Worm (Caenorhabditis elegans) whole organism, L2 larva: ENCODE data around the gene tmed-10.

Experiments used
- C34F6.9 ChIP-seq: fragments of 150-350 bp; optimal IDR thresholded peaks from 2 replicates; lab custom pipeline; 2014; ENCODE audit warnings: missing biosample characterization, missing genetic modification characterization
- F13H6.1 ChIP-seq: sonication (generic microtip); optimal IDR thresholded peaks from 2 replicates; lab custom pipeline; 2016; ENCODE audit warnings: missing genetic modification characterization, missing compliant biosample characterization
- R02D3.7 ChIP-seq: fragments of 150-350 bp; optimal IDR thresholded peaks from 2 replicates; lab custom pipeline; 2014; ENCODE audit warnings: missing biosample characterization, missing genetic modification characterization
- ZK546.5 ChIP-seq: sonication (generic microtip); optimal IDR thresholded peaks from 2 replicates; lab custom pipeline; 2017; ENCODE audit warnings: missing biosample characterization, missing genetic modification characterization
- alr-1 ChIP-seq: fragments of 150-350 bp; optimal IDR thresholded peaks from 2 replicates; lab custom pipeline; 2014; ENCODE audit warnings: missing biosample characterization, missing genetic modification characterization
- blmp-1 ChIP-seq: sonication (generic microtip); optimal IDR thresholded peaks from 2 replicates; lab custom pipeline; 2017; ENCODE audit warnings: missing genetic modification characterization, mild to moderate bottlenecking, missing compliant biosample characterization, antibody characterized with exemption, moderate library complexity; ENCODE audit not compliant: insufficient read depth
- ceh-16 ChIP-seq: fragments of 150-350 bp; optimal IDR thresholded peaks from 2 replicates; lab custom pipeline; 2014; ENCODE audit warnings: missing biosample characterization, missing genetic modification characterization
- ceh-82 ChIP-seq: fragments of 150-350 bp; optimal IDR thresholded peaks from 2 replicates; lab custom pipeline; 2014; ENCODE audit warnings: missing biosample characterization, missing genetic modification characterization
- crh-2 ChIP-seq: sonication (generic microtip); optimal IDR thresholded peaks from 2 replicates; lab custom pipeline; 2017; ENCODE audit warnings: missing biosample characterization, missing genetic modification characterization
- dmd-4 ChIP-seq: sonication (generic microtip); optimal IDR thresholded peaks from 2 replicates; lab custom pipeline; 2017; ENCODE audit warnings: missing biosample characterization, missing genetic modification characterization
- elt-1 ChIP-seq: fragments of 150-350 bp; optimal IDR thresholded peaks from 2 replicates; lab custom pipeline; 2014; ENCODE audit warnings: missing biosample characterization, missing genetic modification characterization
- gmeb-1 ChIP-seq: fragments of 150-350 bp; optimal IDR thresholded peaks from 2 replicates; lab custom pipeline; 2014; ENCODE audit warnings: missing biosample characterization, missing genetic modification characterization
- lin-39 ChIP-seq: fragments of 150-350 bp; optimal IDR thresholded peaks from 2 replicates; lab custom pipeline; 2014; ENCODE audit warnings: missing biosample characterization, missing genetic modification reagents, missing genetic modification characterization
- lsy-2 ChIP-seq, 2 experiments: fragments of 150-350 bp in 1 of 2; sonication (generic microtip) in 1 of 2; optimal IDR thresholded peaks; 2 replicates each; lab custom pipeline; 2014 to 2017; ENCODE audit warnings: missing biosample characterization in 2 of 2, missing genetic modification characterization in 2 of 2
- mbf-1 ChIP-seq: sonication (generic microtip); optimal IDR thresholded peaks from 2 replicates; lab custom pipeline; 2017; ENCODE audit warnings: missing biosample characterization, missing genetic modification characterization
- mdl-1 ChIP-seq, 2 experiments: fragments of 150-350 bp in 1 of 2; sonication (generic microtip) in 1 of 2; optimal IDR thresholded peaks; 2 replicates each; lab custom pipeline; 2017; ENCODE audit warnings: missing biosample characterization in 2 of 2, missing genetic modification characterization in 2 of 2
- nhr-12 ChIP-seq: fragments of 150-350 bp; optimal IDR thresholded peaks from 2 replicates; lab custom pipeline; 2014; ENCODE audit warnings: missing biosample characterization, missing genetic modification characterization
- nhr-21 ChIP-seq: fragments of 150-350 bp; optimal IDR thresholded peaks from 2 replicates; lab custom pipeline; 2014; ENCODE audit warnings: missing biosample characterization, missing genetic modification characterization
- nhr-23 ChIP-seq: fragments of 150-350 bp; optimal IDR thresholded peaks from 2 replicates; lab custom pipeline; 2014; ENCODE audit warnings: missing biosample characterization, missing genetic modification reagents, missing genetic modification characterization
- nhr-237 ChIP-seq: fragments of 150-350 bp; optimal IDR thresholded peaks from 2 replicates; lab custom pipeline; 2014; ENCODE audit warnings: missing biosample characterization, missing genetic modification characterization
- nhr-25 ChIP-seq: fragments of 150-350 bp; sonication (generic microtip); optimal IDR thresholded peaks from 3 replicates; lab custom pipeline; 2014; ENCODE audit warnings: missing biosample characterization, missing genetic modification characterization
- nhr-77 ChIP-seq: fragments of 150-350 bp; optimal IDR thresholded peaks from 2 replicates; lab custom pipeline; 2014; ENCODE audit warnings: missing biosample characterization, missing genetic modification characterization
- peb-1 ChIP-seq: fragments of 150-350 bp; optimal IDR thresholded peaks from 2 replicates; lab custom pipeline; 2014; ENCODE audit warnings: missing biosample characterization, missing genetic modification characterization
- sem-4 ChIP-seq: fragments of 150-350 bp; optimal IDR thresholded peaks from 2 replicates; lab custom pipeline; 2014; ENCODE audit warnings: missing biosample characterization, missing genetic modification reagents, missing genetic modification characterization
- skn-1 ChIP-seq: sonication (generic microtip); optimal IDR thresholded peaks from 2 replicates; lab custom pipeline; 2017; ENCODE audit warnings: missing biosample characterization, missing genetic modification characterization
- sma-3 ChIP-seq: sonication (generic microtip); optimal IDR thresholded peaks from 2 replicates; lab custom pipeline; 2016; ENCODE audit warnings: missing genetic modification reagents, missing genetic modification characterization, missing compliant biosample characterization
- snpc-4 ChIP-seq: fragments of 150-350 bp; optimal IDR thresholded peaks from 2 replicates; lab custom pipeline; 2014; ENCODE audit warnings: missing biosample characterization, missing genetic modification characterization
- unc-39 ChIP-seq: fragments of 150-350 bp; optimal IDR thresholded peaks from 2 replicates; lab custom pipeline; 2014; ENCODE audit warnings: missing biosample characterization, missing genetic modification characterization
- zag-1 ChIP-seq: fragments of 150-350 bp; optimal IDR thresholded peaks from 2 replicates; lab custom pipeline; 2014; ENCODE audit warnings: missing biosample characterization, missing genetic modification characterization
- ztf-1 ChIP-seq: fragments of 200-800 bp; sonication (Bioruptor generic); conservative IDR thresholded peaks from 2 replicates; pipeline ENCODE4 v1.3.6; 2022; ENCODE audit warnings: missing genetic modification characterization, missing compliant biosample characterization
- ztf-11 ChIP-seq: sonication (generic microtip); optimal IDR thresholded peaks from 2 replicates; lab custom pipeline; 2017; ENCODE audit warnings: missing biosample characterization, missing genetic modification characterization
- ztf-4 ChIP-seq: fragments of 150-350 bp; optimal IDR thresholded peaks from 2 replicates; lab custom pipeline; 2014; ENCODE audit warnings: missing biosample characterization, missing genetic modification characterization

Gene tmed-10

ce11 chrV:11341913-11342312, 15.1 kb upstream of the tmed-10 start, which contains the start of gene T02E9.5:
T02E9.5 (plus strand) TSS chrV:11342233.
- TF ChIP-seq mdl-1 (tag; optimal IDR thresholded peaks at IDR 0.05; lab: Kevin White, UChicago) (no peak), elt-1 (tag; lab: Kevin White, UChicago) (no peak), crh-2 (tag; lab: Kevin White, UChicago) (no peak), ztf-4 (tag; lab: Kevin White, UChicago) (no peak), snpc-4 (tag; lab: Kevin White, UChicago) (no peak), ztf-11 (tag; lab: Kevin White, UChicago) (no peak), nhr-237 (tag; lab: Kevin White, UChicago) (no peak), zag-1 (tag; lab: Kevin White, UChicago) (no peak), sem-4 (tag; lab: Kevin White, UChicago) (no peak), blmp-1 (tag; lab: Kevin White, UChicago) (no peak), sma-3 (GFP tag; lab: Kevin White, UChicago) (no peak), peb-1 (tag; lab: Kevin White, UChicago) (no peak)
- TF ChIP-seq, all 48 proteins: peak for 0

ce11 chrV:11341130-11341675, 14.4 kb upstream of the tmed-10 start:
- TF ChIP-seq F13H6.1 (tag; lab: Kevin White, UChicago) (peak; percentile 28), C34F6.9 (tag; lab: Kevin White, UChicago) (peak; percentile 1), zag-1 (tag; lab: Kevin White, UChicago) (peak; percentile 26), ztf-1 (GFP tag; lab: Robert Waterston, UW) (no peak)

DNA sequence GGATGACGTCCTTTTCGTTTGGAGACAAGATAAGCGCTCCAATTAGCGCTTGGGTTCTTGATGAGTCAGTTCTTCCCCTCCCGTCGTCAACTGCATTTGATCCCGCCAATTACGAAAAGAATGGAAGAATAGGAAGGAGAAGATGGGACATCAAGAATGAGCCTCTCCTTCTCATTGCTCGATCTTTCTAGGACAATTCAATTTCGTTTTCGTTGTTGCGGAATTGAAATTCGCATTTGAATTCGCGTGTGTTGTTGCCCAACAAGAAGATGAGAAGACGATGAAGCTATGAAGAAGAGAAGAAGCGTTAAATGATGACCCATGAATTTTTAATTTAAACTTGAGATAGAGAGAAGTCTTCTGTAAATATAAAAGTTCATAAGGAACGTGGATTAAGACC, 10.1 kb upstream of the tmed-10 start:
- TF ChIP-seq gmeb-1 (tag; lab: Kevin White, UChicago) (no peak), elt-1 (tag; lab: Kevin White, UChicago) (no peak), lin-39 (tag; lab: Kevin White, UChicago) (no peak), nhr-21 (tag; lab: Kevin White, UChicago) (no peak), crh-2 (tag; lab: Kevin White, UChicago) (no peak), lsy-2 (tag; optimal IDR thresholded peaks at IDR 0.05; lab: Kevin White, UChicago) (no peak), nhr-23 (tag; lab: Kevin White, UChicago) (no peak), alr-1 (tag; lab: Kevin White, UChicago) (no peak), ZK546.5 (tag; lab: Kevin White, UChicago) (no peak), blmp-1 (tag; lab: Kevin White, UChicago) (no peak), R02D3.7 (no peak), nhr-25 (tag; lab: Kevin White, UChicago) (no peak)

DNA sequence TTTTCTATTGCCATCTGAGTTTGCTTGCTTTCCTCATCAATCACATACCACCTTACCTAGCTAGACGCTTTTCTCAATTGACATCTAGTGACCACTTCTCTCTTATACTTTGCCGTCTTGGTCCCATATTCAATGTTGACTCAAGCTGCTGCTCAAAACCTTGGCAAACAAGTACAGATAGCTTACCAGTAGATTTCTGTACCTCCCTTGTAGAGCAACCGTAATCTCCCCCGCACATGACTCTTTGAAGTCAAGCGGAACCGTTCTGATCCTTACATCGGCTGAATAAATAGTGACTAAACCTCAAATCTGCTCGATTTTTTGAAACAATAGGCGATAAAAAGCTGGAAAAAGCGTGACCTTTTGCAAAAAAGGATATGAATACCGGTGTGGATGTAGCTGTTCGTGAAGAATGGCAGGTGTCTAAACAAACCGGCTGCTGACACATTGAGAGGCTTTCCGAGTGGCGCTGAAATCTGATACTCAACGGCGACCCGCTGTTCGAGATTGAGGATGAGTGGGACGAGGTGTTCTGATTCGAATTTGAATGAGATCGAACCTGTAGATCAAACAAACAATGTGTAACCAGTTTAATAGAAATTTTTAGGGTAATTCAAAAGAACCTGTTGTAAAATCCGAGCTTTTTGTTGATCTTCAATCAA, 9.1 kb upstream of the tmed-10 start:
- TF ChIP-seq dmd-4 (tag; lab: Kevin White, UChicago) (no peak), blmp-1 (tag; lab: Kevin White, UChicago) (no peak), mbf-1 (tag; lab: Kevin White, UChicago) (no peak), snpc-4 (tag; lab: Kevin White, UChicago) (no peak), ceh-82 (tag; lab: Kevin White, UChicago) (no peak), skn-1 (tag; lab: Kevin White, UChicago) (no peak), nhr-12 (tag; lab: Kevin White, UChicago) (no peak), C34F6.9 (tag; lab: Kevin White, UChicago) (no peak)
- TF ChIP-seq, all 48 proteins: peak for 0

- TF ChIP-seq elt-1 (tag; lab: Kevin White, UChicago) (no peak), ceh-16 (tag; lab: Kevin White, UChicago) (no peak), mdl-1 (tag; optimal IDR thresholded peaks at IDR 0.05; lab: Kevin White, UChicago) (no peak)
Observed at ce11 chrV:11334193-11334592, 7.4 kb upstream of the tmed-10 start, which contains the start of gene T02E9.6. T02E9.6 (minus strand) TSS chrV:11334293.

ce11 chrV:11329100-11329499, 2.3 kb upstream of the tmed-10 start, which contains the start of gene F47G9.6:
F47G9.6 (plus strand) TSS chrV:11329400.
- TF ChIP-seq ceh-16 (tag; lab: Kevin White, UChicago) (no peak), unc-39 (tag; lab: Kevin White, UChicago) (no peak), nhr-77 (tag; lab: Kevin White, UChicago) (no peak), snpc-4 (tag; lab: Kevin White, UChicago) (no peak), C34F6.9 (tag; lab: Kevin White, UChicago) (no peak), ztf-11 (tag; lab: Kevin White, UChicago) (no peak)
